Fruit fly (Drosophila melanogaster): Measurements from ENCODE around the gene ari-1.

The ari-1 gene

DNA sequence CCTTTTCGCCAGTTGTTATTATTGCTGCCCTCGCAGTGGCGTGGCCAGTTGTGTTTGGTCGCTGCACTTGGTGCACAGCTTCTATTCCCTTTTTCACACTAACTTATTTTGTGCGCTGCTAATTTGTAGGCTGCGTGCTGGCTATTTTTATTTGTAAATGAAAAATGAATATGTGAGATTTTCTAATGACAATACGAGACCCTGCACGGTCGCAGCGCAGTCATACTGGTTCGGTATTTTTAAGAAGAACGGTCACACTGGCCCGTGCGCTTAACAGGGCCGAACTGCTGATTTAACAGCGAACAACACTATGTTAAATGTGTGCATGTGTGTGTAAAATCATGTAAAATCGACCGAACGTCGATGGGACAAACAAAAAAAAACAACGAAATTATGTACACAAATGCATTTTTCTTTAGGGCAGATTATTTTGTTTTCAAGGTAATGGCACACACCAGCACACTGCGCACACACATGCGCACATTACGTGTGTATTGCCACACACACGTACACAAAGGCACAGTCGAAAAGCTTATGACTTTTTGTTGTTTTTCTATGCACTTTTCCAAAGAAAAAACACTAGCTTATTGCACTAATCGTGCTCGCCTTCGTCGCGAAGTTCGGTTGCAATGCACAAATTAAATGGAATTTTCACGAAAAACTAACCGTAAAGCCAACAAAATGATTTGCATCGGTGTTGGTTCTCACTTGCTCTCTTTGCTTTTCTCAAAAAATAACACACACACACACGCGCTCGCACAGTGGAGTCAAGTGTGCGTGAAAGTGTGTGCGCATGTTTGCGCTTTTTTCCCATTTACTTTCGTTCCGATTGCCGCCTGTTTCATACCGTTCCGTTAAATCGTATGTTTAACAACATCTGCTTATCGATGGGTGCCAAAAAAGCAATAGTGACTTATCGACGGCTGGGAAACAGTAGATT, at the start of gene ari-1:
Gene ari-1 (minus strand): TSS at position 875 of the 940 bp plus-strand sequence.
- no peak for TF ChIP-seq h (optimal IDR thresholded peaks at IDR 0.05)
- no peak for TF ChIP-seq Myc (optimal IDR thresholded peaks at IDR 0.05)
- no peak for TF ChIP-seq psq (optimal IDR thresholded peaks at IDR 0.05)
- TF ChIP-seq Sin3A (optimal IDR thresholded peaks at IDR 0.05) = no peak
- no peak for TF ChIP-seq insv (optimal IDR thresholded peaks at IDR 0.05)
- TF ChIP-seq ttk (optimal IDR thresholded peaks at IDR 0.05) = no peak

DNA sequence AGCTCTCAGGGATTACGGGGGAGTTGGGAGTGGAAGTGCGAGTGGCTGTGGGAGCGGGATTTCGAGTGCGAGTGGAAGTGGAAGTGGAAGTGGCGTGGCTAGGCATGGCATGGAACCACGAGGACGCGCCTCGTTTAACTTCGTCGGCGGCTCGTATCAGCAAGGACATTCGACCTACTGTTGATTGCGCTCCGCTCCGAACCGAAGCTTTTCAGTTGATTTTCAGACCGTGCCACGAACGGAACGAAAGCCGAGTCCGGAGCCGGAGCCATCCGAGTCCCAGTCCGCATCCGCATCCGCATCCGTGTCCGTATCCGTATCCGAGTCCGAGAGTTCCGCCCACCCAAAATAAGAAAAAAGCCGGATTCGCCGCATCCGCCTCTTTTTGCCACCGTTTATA, 48.4 kb upstream of the ari-1 start:
- no peak for TF ChIP-seq h (optimal IDR thresholded peaks at IDR 0.05)
- no peak for TF ChIP-seq ttk (optimal IDR thresholded peaks at IDR 0.05)
- TF ChIP-seq Sin3A (optimal IDR thresholded peaks at IDR 0.05) = no peak
- no peak for TF ChIP-seq Myc (optimal IDR thresholded peaks at IDR 0.05)
- TF ChIP-seq insv (optimal IDR thresholded peaks at IDR 0.05) = no peak
- no peak for TF ChIP-seq psq (optimal IDR thresholded peaks at IDR 0.05)

DNA sequence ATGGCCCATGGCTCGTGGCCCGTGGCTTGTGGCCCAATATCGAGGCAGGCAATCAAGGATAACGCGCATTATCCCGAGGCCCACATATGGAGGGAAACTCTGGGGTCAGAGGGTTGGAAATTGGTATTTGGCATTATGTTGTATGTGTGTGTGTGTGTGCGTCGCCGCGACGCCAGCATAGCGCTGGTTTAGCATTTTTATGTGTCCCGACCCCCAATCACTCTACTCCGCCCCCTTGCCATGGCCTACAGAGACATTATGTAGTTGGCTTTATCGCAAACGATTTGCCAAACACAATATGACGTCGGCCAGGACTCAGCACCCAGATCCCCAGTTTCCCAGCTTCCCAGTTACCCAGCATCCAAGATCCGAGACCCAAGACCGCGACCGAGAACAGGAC, 43.6 kb upstream of the ari-1 start:
- TF ChIP-seq h (optimal IDR thresholded peaks at IDR 0.05) = no peak
- TF ChIP-seq Sin3A (optimal IDR thresholded peaks at IDR 0.05) = no peak
- no peak for TF ChIP-seq psq (optimal IDR thresholded peaks at IDR 0.05)
- no peak for TF ChIP-seq Myc (optimal IDR thresholded peaks at IDR 0.05)
- no peak for TF ChIP-seq insv (optimal IDR thresholded peaks at IDR 0.05)
- TF ChIP-seq ttk (optimal IDR thresholded peaks at IDR 0.05) = no peak

DNA sequence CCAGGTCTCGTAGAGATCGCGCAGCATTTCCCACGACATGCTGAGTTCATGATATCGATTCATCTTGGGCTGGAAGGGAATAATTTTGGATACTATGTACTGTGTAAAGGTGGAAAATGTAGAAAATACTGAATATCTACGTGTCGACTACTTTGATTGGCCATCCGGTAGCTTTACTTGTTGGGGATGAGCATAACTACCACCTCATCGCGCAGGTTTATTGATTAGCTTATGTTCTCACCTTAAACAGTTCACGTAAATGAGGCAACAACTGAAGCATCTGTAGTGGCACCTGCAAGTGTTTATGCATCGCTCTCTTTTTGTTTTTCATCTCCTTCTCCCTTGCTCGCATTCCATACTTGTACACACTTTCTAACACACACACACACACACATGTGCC, 41.8 kb upstream of the ari-1 start, which contains the start of gene Andorra:
Gene Andorra (minus strand): TSS at position 101 of the 400 bp plus-strand sequence.
- TF ChIP-seq Sin3A (optimal IDR thresholded peaks at IDR 0.05) (no peak), Myc (optimal IDR thresholded peaks at IDR 0.05) (no peak), insv (optimal IDR thresholded peaks at IDR 0.05) (no peak), h (optimal IDR thresholded peaks at IDR 0.05) (no peak), psq (optimal IDR thresholded peaks at IDR 0.05) (no peak), ttk (optimal IDR thresholded peaks at IDR 0.05) (no peak)

DNA sequence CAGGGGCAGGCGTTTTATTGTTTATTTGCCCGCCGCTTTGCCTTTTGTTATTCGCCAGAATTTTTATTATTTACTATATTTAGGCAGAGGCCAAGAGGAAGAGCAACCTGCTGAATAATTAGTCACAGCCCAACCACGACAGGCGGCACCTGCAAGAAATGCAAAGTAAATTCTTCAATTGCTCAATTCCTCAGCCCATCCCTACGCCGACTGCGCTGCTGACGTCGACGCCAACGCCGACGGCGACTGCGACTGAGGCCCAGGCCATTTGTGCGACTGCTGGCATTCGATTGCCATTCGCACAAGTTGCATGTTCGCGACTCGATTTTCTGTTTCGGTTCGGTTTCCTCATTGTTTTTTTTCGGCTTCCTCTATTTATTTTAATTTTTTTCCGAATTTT, 39.7 kb upstream of the ari-1 start, which contains the start of gene Frq2:
Gene Frq2 (plus strand): TSS at position 301 of the 400 bp plus-strand sequence.
- no peak for TF ChIP-seq insv (optimal IDR thresholded peaks at IDR 0.05)
- no peak for TF ChIP-seq psq (optimal IDR thresholded peaks at IDR 0.05)
- no peak for TF ChIP-seq ttk (optimal IDR thresholded peaks at IDR 0.05)
- no peak for TF ChIP-seq Myc (optimal IDR thresholded peaks at IDR 0.05)
- TF ChIP-seq h (optimal IDR thresholded peaks at IDR 0.05) = no peak
- TF ChIP-seq Sin3A (optimal IDR thresholded peaks at IDR 0.05) = no peak

DNA sequence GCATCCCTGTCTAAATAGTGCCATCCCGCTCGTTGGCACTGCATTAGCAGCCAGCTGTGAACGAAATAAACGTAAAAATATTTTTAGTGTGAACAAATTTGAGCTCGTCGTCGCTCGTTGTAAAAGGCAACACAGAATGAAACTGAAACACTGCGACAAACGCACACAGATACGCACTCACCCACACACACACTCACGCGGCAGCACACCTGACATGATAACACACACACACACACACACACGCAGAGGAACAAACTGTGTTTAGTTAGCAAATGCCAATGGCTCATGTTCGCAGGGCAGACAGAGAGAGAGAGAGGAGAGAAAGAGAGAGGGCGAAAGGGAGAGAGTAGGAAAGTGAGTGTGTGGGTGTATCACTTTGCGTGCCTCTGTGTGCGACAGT, 21.4 kb upstream of the ari-1 start:
- TF ChIP-seq ttk (optimal IDR thresholded peaks at IDR 0.05) (no peak), Sin3A (optimal IDR thresholded peaks at IDR 0.05) (no peak), Myc (optimal IDR thresholded peaks at IDR 0.05) (no peak), psq (optimal IDR thresholded peaks at IDR 0.05) (no peak), h (optimal IDR thresholded peaks at IDR 0.05) (no peak), insv (optimal IDR thresholded peaks at IDR 0.05) (no peak)

DNA sequence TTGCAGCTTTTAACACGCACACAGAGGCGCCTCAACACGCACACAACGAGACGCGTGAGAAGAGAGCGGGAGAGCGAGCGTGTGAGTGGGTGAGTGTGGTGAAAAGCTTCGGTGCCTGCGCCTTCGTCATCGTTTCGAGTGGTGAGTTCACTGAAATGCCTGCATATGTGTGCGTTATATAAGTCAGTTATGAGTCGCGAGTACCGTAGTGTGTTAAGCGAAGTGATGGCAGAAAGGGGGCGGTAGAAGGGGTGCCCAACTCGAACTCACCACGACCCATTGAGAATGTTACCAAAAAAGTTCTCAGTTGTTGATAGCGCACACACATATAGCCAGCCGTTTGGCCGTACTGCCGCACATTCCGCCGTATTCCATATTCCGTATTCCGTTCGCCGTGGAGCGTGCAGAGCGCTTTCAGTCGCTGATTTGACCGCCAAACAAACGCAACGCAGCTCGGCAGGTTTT, 17.4 kb upstream of the ari-1 start, which contains the start of gene Frq1:
Gene Frq1 (plus strand): TSS at position 415 of the 465 bp plus-strand sequence.
- TF ChIP-seq ttk (optimal IDR thresholded peaks at IDR 0.05) (no peak), psq (optimal IDR thresholded peaks at IDR 0.05) (no peak)

DNA sequence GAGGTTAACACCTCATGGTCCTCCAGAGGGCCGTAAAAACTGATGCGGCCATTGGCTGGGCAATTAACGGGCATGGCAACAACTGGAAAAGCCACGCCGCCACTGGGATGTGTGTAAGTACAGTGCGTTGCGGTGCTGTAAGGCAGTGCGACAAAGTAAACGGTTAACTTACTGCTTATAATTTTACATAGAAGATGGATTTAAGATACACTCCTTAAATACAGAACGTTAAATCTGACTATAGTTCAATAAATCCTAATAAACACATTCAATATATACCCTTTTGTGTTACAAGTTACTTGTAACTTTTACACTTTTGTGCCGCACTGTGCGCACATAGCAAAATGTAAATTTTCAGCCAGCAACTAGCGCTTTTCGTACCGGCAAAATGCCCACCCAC, 15.4 kb upstream of the ari-1 start:
- TF ChIP-seq insv (optimal IDR thresholded peaks at IDR 0.05) = no peak
- no peak for TF ChIP-seq Sin3A (optimal IDR thresholded peaks at IDR 0.05)
- no peak for TF ChIP-seq ttk (optimal IDR thresholded peaks at IDR 0.05)
- TF ChIP-seq Myc (optimal IDR thresholded peaks at IDR 0.05) = no peak
- no peak for TF ChIP-seq h (optimal IDR thresholded peaks at IDR 0.05)
- TF ChIP-seq psq (optimal IDR thresholded peaks at IDR 0.05) = no peak

DNA sequence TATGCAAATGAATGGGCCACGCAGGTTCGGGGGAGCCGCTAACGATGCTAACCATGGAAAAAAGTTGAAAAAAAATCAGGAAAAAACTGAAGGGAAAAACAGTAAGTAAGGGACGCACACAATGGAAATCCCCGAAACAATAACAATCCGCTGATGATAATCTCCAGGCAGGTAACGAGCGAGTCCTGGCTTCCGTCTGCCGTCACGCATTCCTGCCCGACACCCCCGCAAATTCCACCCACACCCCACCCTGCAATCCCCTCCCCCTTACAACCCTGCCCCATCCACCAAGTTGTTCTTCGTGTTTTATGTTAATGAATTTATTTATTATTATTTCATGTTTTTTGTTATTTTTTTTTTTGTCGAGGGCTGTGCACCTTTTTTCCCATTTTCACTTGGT, 13.7 kb upstream of the ari-1 start:
- TF ChIP-seq ttk (optimal IDR thresholded peaks at IDR 0.05) (no peak), Sin3A (optimal IDR thresholded peaks at IDR 0.05) (no peak), h (optimal IDR thresholded peaks at IDR 0.05) (no peak), psq (optimal IDR thresholded peaks at IDR 0.05) (no peak), insv (optimal IDR thresholded peaks at IDR 0.05) (no peak), Myc (optimal IDR thresholded peaks at IDR 0.05) (no peak)

DNA sequence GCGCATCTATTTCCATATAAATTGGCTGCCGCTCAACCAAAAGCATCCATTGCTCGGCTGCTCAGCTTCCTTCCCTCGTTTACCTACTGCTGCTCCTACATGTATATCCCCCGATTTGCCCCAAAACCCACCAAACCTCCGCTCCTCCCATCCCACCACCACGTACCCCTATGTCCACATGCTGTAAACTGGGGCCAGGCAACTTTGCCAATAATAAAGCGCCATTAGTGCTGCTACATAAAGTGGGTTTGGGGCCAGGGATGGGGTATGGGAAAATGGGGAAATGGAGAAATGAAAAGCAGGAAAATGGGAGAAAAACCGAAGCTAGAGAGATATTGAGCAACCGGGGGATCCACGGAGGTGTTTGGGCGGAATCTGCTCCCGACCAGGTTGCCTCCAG, 11.7 kb upstream of the ari-1 start:
- TF ChIP-seq h (optimal IDR thresholded peaks at IDR 0.05) (no peak), ttk (optimal IDR thresholded peaks at IDR 0.05) (no peak), psq (optimal IDR thresholded peaks at IDR 0.05) (no peak), Sin3A (optimal IDR thresholded peaks at IDR 0.05) (no peak), insv (optimal IDR thresholded peaks at IDR 0.05) (no peak), Myc (optimal IDR thresholded peaks at IDR 0.05) (no peak)

DNA sequence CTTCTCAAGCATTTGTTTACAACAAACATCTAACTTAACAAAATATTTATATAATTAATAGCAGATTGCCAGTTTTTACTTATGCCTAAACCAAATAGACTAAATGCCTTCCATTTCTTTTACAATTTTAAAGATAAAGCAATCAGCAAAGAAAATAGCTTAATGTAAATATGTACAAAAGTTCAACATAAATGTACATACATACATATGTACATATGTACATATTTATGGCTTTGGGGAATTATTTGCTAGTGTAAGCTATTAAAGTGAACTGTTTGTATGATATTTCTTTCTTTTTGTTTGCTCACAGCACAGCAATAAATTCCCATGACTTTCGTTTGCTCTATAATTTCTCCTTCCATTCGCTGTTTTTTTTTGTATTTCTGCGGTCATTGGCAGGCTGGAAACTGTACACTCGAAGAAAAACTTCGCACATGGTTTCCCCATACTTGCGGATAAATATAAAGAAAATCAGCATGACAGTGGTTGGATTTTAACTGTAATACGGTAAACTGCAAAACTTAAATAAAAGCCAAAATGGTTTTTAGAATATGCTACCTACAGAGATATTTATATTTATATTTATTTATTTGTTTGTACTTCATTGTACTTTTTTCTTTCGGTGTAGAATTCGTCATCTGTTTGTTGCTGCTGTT, 3.5 kb upstream of the ari-1 start:
- TF ChIP-seq Myc (optimal IDR thresholded peaks at IDR 0.05) (no peak), insv (optimal IDR thresholded peaks at IDR 0.05) (no peak), psq (optimal IDR thresholded peaks at IDR 0.05) (no peak), ttk (optimal IDR thresholded peaks at IDR 0.05) (no peak), h (optimal IDR thresholded peaks at IDR 0.05) (no peak), Sin3A (optimal IDR thresholded peaks at IDR 0.05) (no peak)

DNA sequence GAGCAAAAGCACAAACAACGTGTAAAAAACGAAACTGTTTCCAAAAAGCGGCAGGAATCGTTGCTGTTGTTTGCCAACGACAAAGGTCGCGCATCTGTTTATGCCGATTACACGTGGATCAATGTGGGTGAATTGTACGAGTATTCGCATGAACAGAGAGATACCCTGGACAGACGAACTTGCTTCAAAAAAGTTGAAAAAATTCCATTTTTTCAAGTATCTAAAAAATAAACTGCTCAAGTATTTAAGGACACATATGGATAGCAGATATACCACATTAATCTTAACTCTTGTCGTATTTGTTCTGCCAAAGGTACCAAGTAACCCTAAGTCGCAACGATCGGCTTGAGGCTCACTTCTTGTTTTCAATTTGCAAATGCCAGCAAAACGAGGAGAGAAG, 2.4 kb upstream of the ari-1 start:
- TF ChIP-seq ttk (optimal IDR thresholded peaks at IDR 0.05) (no peak), insv (optimal IDR thresholded peaks at IDR 0.05) (no peak), Sin3A (optimal IDR thresholded peaks at IDR 0.05) (no peak), h (optimal IDR thresholded peaks at IDR 0.05) (no peak), psq (optimal IDR thresholded peaks at IDR 0.05) (no peak), Myc (optimal IDR thresholded peaks at IDR 0.05) (no peak)
